Worm (Caenorhabditis elegans) whole organism, late embryonic: ENCODE results near the gene W09D6.1.

Source experiments
- C38D4.7 ChIP-seq: fragments of 200-800 bp; sonication (Bioruptor generic); optimal IDR thresholded peaks from 2 replicates; lab custom pipeline; 2018; ENCODE audit warnings: mild to moderate bottlenecking, missing genetic modification characterization, moderate library complexity, missing compliant biosample characterization
- K02D7.2 ChIP-seq: sonication (generic microtip); optimal IDR thresholded peaks from 2 replicates; lab custom pipeline; 2017; ENCODE audit warnings: mild to moderate bottlenecking, missing genetic modification characterization, missing compliant biosample characterization
- K09A11.1 ChIP-seq: sonication (generic microtip); optimal IDR thresholded peaks from 2 replicates; lab custom pipeline; 2017; ENCODE audit warnings: antibody characterized with exemption, mild to moderate bottlenecking, missing genetic modification characterization, missing compliant biosample characterization; ENCODE audit not compliant: insufficient read depth
- T23F11.4 ChIP-seq: fragments of 200-800 bp; sonication (Bioruptor generic); optimal IDR thresholded peaks from 2 replicates; lab custom pipeline; 2018; ENCODE audit warnings: mild to moderate bottlenecking, missing genetic modification characterization, missing compliant biosample characterization
- ceh-14 ChIP-seq: sonication (generic microtip); optimal IDR thresholded peaks from 2 replicates; lab custom pipeline; 2016; ENCODE audit warnings: missing genotype, missing genetic modification characterization, missing compliant biosample characterization
- ceh-18 ChIP-seq: sonication (generic microtip); optimal IDR thresholded peaks from 2 replicates; lab custom pipeline; 2016; ENCODE audit warnings: missing genetic modification characterization, missing compliant biosample characterization
- ceh-19 ChIP-seq: fragments of 200-800 bp; sonication (Bioruptor generic); optimal IDR thresholded peaks from 2 replicates; lab custom pipeline; 2018; ENCODE audit warnings: mild to moderate bottlenecking, missing genetic modification characterization, missing compliant biosample characterization
- ceh-2 ChIP-seq: sonication (generic microtip); optimal IDR thresholded peaks from 2 replicates; lab custom pipeline; 2016; ENCODE audit warnings: missing genotype, missing genetic modification characterization, missing compliant biosample characterization
- ceh-30 ChIP-seq: fragments of 150-350 bp; optimal IDR thresholded peaks from 2 replicates; lab custom pipeline; 2014; ENCODE audit warnings: missing biosample characterization, missing genetic modification characterization
- ceh-31 ChIP-seq: sonication (generic microtip); optimal IDR thresholded peaks from 2 replicates; lab custom pipeline; 2016; ENCODE audit warnings: missing genetic modification characterization, missing compliant biosample characterization
- ceh-34 ChIP-seq: sonication (generic microtip); optimal IDR thresholded peaks from 2 replicates; lab custom pipeline; 2016; ENCODE audit warnings: mild to moderate bottlenecking, missing genetic modification characterization, missing compliant biosample characterization
- ceh-48 ChIP-seq: sonication (generic microtip); optimal IDR thresholded peaks from 2 replicates; lab custom pipeline; 2016; ENCODE audit warnings: missing genetic modification characterization, inconsistent platforms, missing compliant biosample characterization
- ceh-6 ChIP-seq: fragments of 200-800 bp; sonication (Bioruptor generic); optimal IDR thresholded peaks from 2 replicates; lab custom pipeline; 2018; ENCODE audit warnings: mild to moderate bottlenecking, missing genetic modification characterization, missing compliant biosample characterization
- dmd-4 ChIP-seq: sonication (generic microtip); optimal IDR thresholded peaks from 2 replicates; lab custom pipeline; 2016; ENCODE audit warnings: borderline replicate concordance, missing genetic modification characterization, missing compliant biosample characterization
- dve-1 ChIP-seq: sonication (generic microtip); optimal IDR thresholded peaks from 2 replicates; lab custom pipeline; 2017; ENCODE audit warnings: antibody characterized with exemption, mild to moderate bottlenecking, missing genetic modification characterization, missing compliant biosample characterization
- elt-2 ChIP-seq: sonication (generic microtip); optimal IDR thresholded peaks from 2 replicates; lab custom pipeline; 2016; ENCODE audit warnings: missing genetic modification reagents, missing genetic modification characterization, missing compliant biosample characterization
- elt-4 ChIP-seq: sonication (generic microtip); optimal IDR thresholded peaks from 2 replicates; lab custom pipeline; 2016; ENCODE audit warnings: missing genetic modification characterization, missing compliant biosample characterization
- eyg-1 ChIP-seq: sonication (generic microtip); optimal IDR thresholded peaks from 2 replicates; lab custom pipeline; 2016; ENCODE audit warnings: missing genotype, missing genetic modification characterization, missing compliant biosample characterization
- fkh-10 ChIP-seq: fragments of 150-350 bp; optimal IDR thresholded peaks from 2 replicates; lab custom pipeline; 2014; ENCODE audit warnings: missing biosample characterization, missing genetic modification reagents, missing genetic modification characterization
- hlh-13 ChIP-seq: fragments of 200-800 bp; sonication (Bioruptor generic); optimal IDR thresholded peaks from 2 replicates; lab custom pipeline; 2018; ENCODE audit warnings: mild to moderate bottlenecking, missing genetic modification characterization, missing compliant biosample characterization
- hlh-30 ChIP-seq: sonication (generic microtip); optimal IDR thresholded peaks from 2 replicates; lab custom pipeline; 2017; ENCODE audit warnings: antibody characterized with exemption, missing genetic modification characterization, missing compliant biosample characterization; ENCODE audit not compliant: insufficient read depth
- lin-11 ChIP-seq: fragments of 200-800 bp; sonication (Bioruptor generic); optimal IDR thresholded peaks from 2 replicates; lab custom pipeline; 2018; ENCODE audit warnings: mild to moderate bottlenecking, missing genetic modification characterization, missing compliant biosample characterization
- madf-2 ChIP-seq: sonication (generic microtip); optimal IDR thresholded peaks from 2 replicates; lab custom pipeline; 2017; ENCODE audit warnings: missing genetic modification characterization, missing compliant biosample characterization
- mec-3 ChIP-seq: sonication (generic microtip); optimal IDR thresholded peaks from 2 replicates; lab custom pipeline; 2016; ENCODE audit warnings: borderline replicate concordance, missing genetic modification characterization, missing compliant biosample characterization
- nfya-1 ChIP-seq: sonication (generic microtip); optimal IDR thresholded peaks from 2 replicates; lab custom pipeline; 2017; ENCODE audit warnings: missing genetic modification characterization, mild to moderate bottlenecking, missing compliant biosample characterization, antibody characterized with exemption, moderate library complexity
- nhr-11 ChIP-seq: fragments of 150-350 bp; optimal IDR thresholded peaks from 2 replicates; lab custom pipeline; 2014; ENCODE audit warnings: missing biosample characterization, missing genetic modification characterization
- nhr-232 ChIP-seq: sonication (generic microtip); optimal IDR thresholded peaks from 2 replicates; lab custom pipeline; 2016; ENCODE audit warnings: missing genetic modification characterization, missing compliant biosample characterization
- npax-4 ChIP-seq: sonication (generic microtip); optimal IDR thresholded peaks from 2 replicates; lab custom pipeline; 2016; ENCODE audit warnings: missing genetic modification characterization, missing compliant biosample characterization
- pag-3 ChIP-seq: sonication (generic microtip); optimal IDR thresholded peaks from 2 replicates; lab custom pipeline; 2016; ENCODE audit warnings: missing compliant biosample characterization, missing genetic modification characterization, borderline replicate concordance
- pax-1 ChIP-seq: fragments of 150-350 bp; optimal IDR thresholded peaks from 2 replicates; lab custom pipeline; 2014; ENCODE audit warnings: missing biosample characterization, missing genetic modification characterization
- ref-2 ChIP-seq: sonication (generic microtip); optimal IDR thresholded peaks from 2 replicates; lab custom pipeline; 2016; ENCODE audit warnings: missing genetic modification characterization, missing compliant biosample characterization
- sdc-2 ChIP-seq: sonication (generic microtip); optimal IDR thresholded peaks from 2 replicates; lab custom pipeline; 2016; ENCODE audit warnings: missing genotype, missing genetic modification characterization, missing compliant biosample characterization
- tbx-7 ChIP-seq: sonication (generic microtip); optimal IDR thresholded peaks from 2 replicates; lab custom pipeline; 2016; ENCODE audit warnings: missing genotype, missing genetic modification characterization, missing compliant biosample characterization
- unc-55 ChIP-seq: sonication (generic microtip); optimal IDR thresholded peaks from 2 replicates; lab custom pipeline; 2017; ENCODE audit warnings: missing biosample characterization, missing genetic modification reagents, missing genetic modification characterization
- unc-86 ChIP-seq: sonication (generic microtip); optimal IDR thresholded peaks from 2 replicates; lab custom pipeline; 2016; ENCODE audit warnings: missing genetic modification characterization, missing compliant biosample characterization
- zip-5 ChIP-seq: sonication (generic microtip); optimal IDR thresholded peaks from 2 replicates; lab custom pipeline; 2016; ENCODE audit warnings: missing genetic modification characterization, missing compliant biosample characterization

W09D6.1 gene

ce11 chrIII:11076743-11077142 lies 8.1 kb downstream of the W09D6.1 start:
- TF ChIP-seq ceh-2 (no peak), ceh-6 (GFP tag; lab: Kevin White, UChicago) (no peak)

ce11 chrIII:11077404-11077803 lies 8.8 kb downstream of the W09D6.1 start, which contains the start of gene str-246:
str-246 (plus strand) TSS chrIII:11077704.
- no peak for TF ChIP-seq nfya-1 (tag; lab: Kevin White, UChicago)

ce11 chrIII:11079445-11079844 lies 10.8 kb downstream of the W09D6.1 start, which contains the start of gene W09D6.4:
W09D6.4 (plus strand) TSS chrIII:11079745.
- no peak for TF ChIP-seq ceh-14
- TF ChIP-seq T23F11.4 (GFP tag; lab: Kevin White, UChicago), result no peak
- TF ChIP-seq zip-5, result no peak
- no peak for TF ChIP-seq eyg-1
- TF ChIP-seq ceh-6 (GFP tag; lab: Kevin White, UChicago), result no peak

- TF ChIP-seq ceh-34 (tag; lab: Kevin White, UChicago) (peak; percentile 42), pag-3 (tag; lab: Kevin White, UChicago) (no peak), ceh-18 (tag; lab: Kevin White, UChicago) (peak; percentile 18), sdc-2 (tag; lab: Kevin White, UChicago) (no peak), nhr-11 (no peak)
Observed at ce11 chrIII:11082604-11083003, 14.0 kb downstream of the W09D6.1 start.

- TF ChIP-seq ceh-31 (tag; lab: Kevin White, UChicago) (no peak), ceh-48 (tag; lab: Kevin White, UChicago) (no peak), fkh-10 (GFP tag; lab: Kevin White, UChicago) (no peak), elt-4 (no peak), dve-1 (tag; lab: Kevin White, UChicago) (no peak), ceh-2 (no peak), pax-1 (tag; lab: Kevin White, UChicago) (no peak), C38D4.7 (no peak), ceh-6 (GFP tag; lab: Kevin White, UChicago) (no peak), lin-11 (tag; lab: Kevin White, UChicago) (no peak), madf-2 (tag; lab: Kevin White, UChicago) (no peak), dmd-4 (tag; lab: Kevin White, UChicago) (no peak), zip-5 (no peak), K02D7.2 (tag; lab: Kevin White, UChicago) (no peak), eyg-1 (no peak), hlh-30 (tag; lab: Kevin White, UChicago) (no peak), unc-55 (GFP tag; lab: Kevin White, UChicago) (no peak), npax-4 (tag; lab: Kevin White, UChicago) (no peak), ceh-19 (no peak)
- TF ChIP-seq, all 69 proteins: peak for 0
Observed at ce11 chrIII:11083993-11084392, 15.3 kb downstream of the W09D6.1 start.

- TF ChIP-seq mec-3 (no peak), K02D7.2 (tag; lab: Kevin White, UChicago) (no peak), zip-5 (no peak), elt-2 (tag; lab: Kevin White, UChicago) (peak; percentile 52), hlh-13 (GFP tag; lab: Kevin White, UChicago) (no peak)
Observed at ce11 chrIII:11087442-11087841, 18.8 kb downstream of the W09D6.1 start.

ce11 chrIII:11088187-11088586 lies 19.5 kb downstream of the W09D6.1 start, which contains the start of gene W09D6.5:
W09D6.5 (plus strand) TSS chrIII:11088487.
- TF ChIP-seq ceh-30 (tag; lab: Kevin White, UChicago) (no peak), ref-2 (tag; lab: Kevin White, UChicago) (no peak), ceh-48 (tag; lab: Kevin White, UChicago) (no peak), tbx-7 (tag; lab: Kevin White, UChicago) (no peak), ceh-34 (tag; lab: Kevin White, UChicago) (no peak), nhr-232 (no peak), nfya-1 (tag; lab: Kevin White, UChicago) (no peak), K09A11.1 (tag; lab: Kevin White, UChicago) (no peak), unc-86 (no peak)
